Worm (Caenorhabditis elegans) whole organism, L3 larva: Measurements from ENCODE around the gene F11D11.3.

Experiments
- ZK546.5 ChIP-seq: sonication (generic microtip); optimal IDR thresholded peaks from 2 replicates; lab custom pipeline; 2017; ENCODE audit warnings: missing biosample characterization, missing genetic modification characterization
- ceh-82 ChIP-seq: fragments of 150-350 bp; optimal IDR thresholded peaks from 2 replicates; lab custom pipeline; 2014; ENCODE audit warnings: missing biosample characterization, missing genetic modification characterization
- ceh-9 ChIP-seq: sonication (generic microtip); optimal IDR thresholded peaks from 2 replicates; lab custom pipeline; 2018; ENCODE audit warnings: missing biosample characterization, missing genetic modification characterization
- nhr-11 ChIP-seq: fragments of 150-350 bp; optimal IDR thresholded peaks from 2 replicates; lab custom pipeline; 2014; ENCODE audit warnings: missing biosample characterization, missing genetic modification characterization
- ztf-11 ChIP-seq: fragments of 150-350 bp; optimal IDR thresholded peaks from 2 replicates; lab custom pipeline; 2014; ENCODE audit warnings: missing biosample characterization, missing genetic modification characterization

DNA sequence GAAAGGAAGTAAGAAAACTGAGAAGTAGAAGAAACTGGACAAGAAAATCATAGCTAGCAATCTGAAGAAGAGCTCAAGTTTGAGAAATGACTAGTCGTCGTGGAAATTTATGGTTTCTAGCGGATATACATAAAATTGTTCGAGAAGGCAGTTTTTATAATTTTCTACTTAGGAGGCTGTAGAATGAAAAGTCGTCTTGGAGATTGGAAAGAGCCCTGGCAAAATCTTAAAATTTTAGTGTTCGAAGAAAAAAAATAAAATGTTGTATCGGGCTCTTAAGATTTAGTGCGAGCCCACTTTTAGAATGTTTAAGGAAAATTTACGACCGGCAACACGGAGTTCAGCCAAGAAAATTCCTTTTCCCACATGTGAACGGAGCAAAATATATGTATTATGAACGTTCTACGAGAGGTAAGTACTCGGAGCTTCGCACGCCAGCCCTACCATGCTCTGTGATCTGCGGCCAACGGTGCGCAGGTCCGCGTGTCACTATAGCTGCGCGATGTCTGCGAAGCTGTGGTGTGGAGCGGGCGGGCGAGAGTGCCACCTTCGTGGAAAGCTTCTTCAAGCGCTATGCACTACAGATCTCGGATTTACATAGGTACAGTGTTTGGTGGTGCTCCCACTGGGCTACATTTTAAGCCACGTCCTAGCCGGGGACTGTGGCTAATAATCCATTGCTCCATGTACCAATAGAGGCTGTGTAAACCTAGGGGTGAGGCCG is 13.0 kb downstream of the F11D11.3 start, which contains the start of gene clec-251:
- TF ChIP-seq ZK546.5 (tag; lab: Kevin White, UChicago): no peak
- no peak for TF ChIP-seq ztf-11 (tag; lab: Kevin White, UChicago)
- TF ChIP-seq ceh-9 (tag; lab: Kevin White, UChicago): no peak
- no peak for TF ChIP-seq ceh-82
- no peak for TF ChIP-seq nhr-11 (tag; lab: Kevin White, UChicago)
